Worm (Caenorhabditis elegans): ENCODE measurements around the gene aqp-1.

aqp-1 gene

ce11 chrII:7239705-7240104, 1.6 kb upstream of the aqp-1 start:
- no peak for TF ChIP-seq unc-62 (GFP tag; optimal IDR thresholded peaks at IDR 0.05)

ce11 chrII:7238791-7239190, 642 bp upstream of the aqp-1 start:
- no peak for TF ChIP-seq unc-62 (GFP tag; optimal IDR thresholded peaks at IDR 0.05)

- no peak for TF ChIP-seq unc-62 (GFP tag; optimal IDR thresholded peaks at IDR 0.05)
Observed at ce11 chrII:7236937-7237336, 1.2 kb downstream of the aqp-1 start.

ce11 chrII:7233274-7233673, 4.9 kb downstream of the aqp-1 start:
- TF ChIP-seq unc-62 (GFP tag; optimal IDR thresholded peaks at IDR 0.05) = no peak

ce11 chrII:7232517-7232916, 5.6 kb downstream of the aqp-1 start, which contains the start of gene ctsa-3.1:
TSS of gene ctsa-3.1 (plus strand) at chrII:7232853.
- no peak for TF ChIP-seq unc-62 (GFP tag; optimal IDR thresholded peaks at IDR 0.05)

- no peak for TF ChIP-seq unc-62 (GFP tag; optimal IDR thresholded peaks at IDR 0.05)
Observed at ce11 chrII:7231951-7232350, 6.2 kb downstream of the aqp-1 start.

ce11 chrII:7230684-7231083, 7.5 kb downstream of the aqp-1 start:
- no peak for TF ChIP-seq unc-62 (GFP tag; optimal IDR thresholded peaks at IDR 0.05)

- no peak for TF ChIP-seq unc-62 (GFP tag; optimal IDR thresholded peaks at IDR 0.05)
Observed at ce11 chrII:7228646-7229200, 9.4 kb downstream of the aqp-1 start, which contains the start of gene F32A5.4. TSS of gene F32A5.4 (plus strand) at chrII:7229150.

- no peak for TF ChIP-seq unc-62 (GFP tag; optimal IDR thresholded peaks at IDR 0.05)
Observed at ce11 chrII:7225864-7226522, 12.2 kb downstream of the aqp-1 start, which contains the start of gene clh-3. TSS of gene clh-3 (minus strand) at chrII:7225914.

- TF ChIP-seq unc-62 (GFP tag; optimal IDR thresholded peaks at IDR 0.05) = no peak
Observed at ce11 chrII:7224074-7224473, 14.1 kb downstream of the aqp-1 start.

- no peak for TF ChIP-seq unc-62 (GFP tag; optimal IDR thresholded peaks at IDR 0.05)
Observed at ce11 chrII:7217047-7217446, 21.1 kb downstream of the aqp-1 start, which contains the start of gene E04F6.10. TSS of gene E04F6.10 (minus strand) at chrII:7217147.

- TF ChIP-seq unc-62 (GFP tag; optimal IDR thresholded peaks at IDR 0.05) = no peak
Observed at ce11 chrII:7212059-7212458, 26.1 kb downstream of the aqp-1 start, which contains the start of gene E04F6.9. TSS of gene E04F6.9 (minus strand) at chrII:7212159.

ce11 chrII:7211280-7211679, 26.9 kb downstream of the aqp-1 start, which contains the start of gene E04F6.8:
TSS of gene E04F6.8 (minus strand) at chrII:7211380.
- no peak for TF ChIP-seq unc-62 (GFP tag; optimal IDR thresholded peaks at IDR 0.05)

ce11 chrII:7210187-7210586, 28.0 kb downstream of the aqp-1 start, which contains the start of gene E04F6.15:
TSS of gene E04F6.15 (minus strand) at chrII:7210287.
- no peak for TF ChIP-seq unc-62 (GFP tag; optimal IDR thresholded peaks at IDR 0.05)

ce11 chrII:7208184-7208583, 30.0 kb downstream of the aqp-1 start, which contains the start of gene dhs-7:
TSS of gene dhs-7 (minus strand) at chrII:7208460.
- no peak for TF ChIP-seq unc-62 (GFP tag; optimal IDR thresholded peaks at IDR 0.05)

- TF ChIP-seq unc-62 (GFP tag; optimal IDR thresholded peaks at IDR 0.05) = no peak
Observed at ce11 chrII:7207649-7208048, 30.5 kb downstream of the aqp-1 start.

ce11 chrII:7205388-7205787, 32.8 kb downstream of the aqp-1 start, which contains the start of gene srd-59:
TSS of gene srd-59 (plus strand) at chrII:7205688.
- TF ChIP-seq unc-62 (GFP tag; optimal IDR thresholded peaks at IDR 0.05) = no peak
